Fruit fly (Drosophila melanogaster): ENCODE data around the gene fax.

- TF ChIP-seq CG6808 (GFP tag; optimal IDR thresholded peaks at IDR 0.05) (no peak), Sox102F (GFP tag; optimal IDR thresholded peaks at IDR 0.05) (no peak)
Observed at dm6 chr3L:16400175-16400574, 11.5 kb downstream of the fax start, which contains the start of gene CG44836.
